Fruit fly (Drosophila melanogaster): ENCODE measurements around the gene CG14641.

Gene CG14641

DNA sequence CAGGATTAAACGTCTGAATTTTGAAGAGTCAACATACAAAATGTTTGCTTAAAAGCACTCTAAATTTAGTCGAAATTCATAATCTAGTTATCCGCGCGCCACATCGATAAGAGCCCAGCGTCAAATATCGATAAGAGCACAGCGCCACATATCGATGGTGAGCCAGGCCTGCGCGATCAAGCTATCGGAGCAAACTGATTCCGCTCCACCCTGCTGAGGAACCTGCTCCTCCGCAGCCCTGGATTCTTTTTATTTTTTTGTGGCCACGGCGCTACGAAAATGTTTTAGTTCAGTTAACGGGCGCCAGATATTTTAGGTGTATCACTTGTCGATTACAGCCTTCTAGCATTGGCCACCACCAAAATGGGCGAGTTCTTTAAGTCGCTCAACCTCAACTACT, 11.4 kb downstream of the CG14641 start (continued):
- TF ChIP-seq CrebB (tag; optimal IDR thresholded peaks at IDR 0.05), result no peak
- peak; percentile 56 for TF ChIP-seq tin (GFP tag; optimal IDR thresholded peaks at IDR 0.05)
- peak; percentile 73 for TF ChIP-seq row (GFP tag; IDR thresholded peaks at IDR 0.05)
- 0 out of 2 replicates have a peak, but pooled peaks have one; percentile 14 for TF ChIP-seq sisA (GFP tag; IDR thresholded peaks at IDR 0.05)
- TF ChIP-seq Bgb (GFP tag; IDR thresholded peaks at IDR 0.05; ENCODE audit: partially characterized antibody), result peak; percentile 100
- TF ChIP-seq CTCF (GFP tag; optimal IDR thresholded peaks at IDR 0.05), result peak; percentile 68
- TF ChIP-seq Six4 (GFP tag; optimal IDR thresholded peaks at IDR 0.05), result no peak
- no peak for TF ChIP-seq CG43689 (GFP tag; IDR thresholded peaks at IDR 0.05)
- TF ChIP-seq Hr3 (GFP tag; optimal IDR thresholded peaks at IDR 0.05), result peak; percentile 20
- peak; percentile 72 for TF ChIP-seq CG12659 (GFP tag; optimal IDR thresholded peaks at IDR 0.05)
- peak; percentile 84 for TF ChIP-seq CG33213 (GFP tag; optimal IDR thresholded peaks at IDR 0.05)
- TF ChIP-seq prd (optimal IDR thresholded peaks at IDR 0.05), result no peak
- TF ChIP-seq prd (GFP tag; IDR thresholded peaks at IDR 0.05), result 0 out of 3 replicates have a peak, but pooled peaks have one; percentile 11
- no peak; the same call in 2 of the 3 replicates for TF ChIP-seq H15 (GFP tag; IDR thresholded peaks at IDR 0.05)
- peak; percentile 97 for TF ChIP-seq HLH4C (GFP tag; IDR thresholded peaks at IDR 0.05; ENCODE audit: partially characterized antibody)
- TF ChIP-seq CG31441 (GFP tag; IDR thresholded peaks at IDR 0.05), result no peak; the same call in 1 of the 2 replicates
- peak; percentile 7 for TF ChIP-seq CG9609 (GFP tag; optimal IDR thresholded peaks at IDR 0.05)

DNA sequence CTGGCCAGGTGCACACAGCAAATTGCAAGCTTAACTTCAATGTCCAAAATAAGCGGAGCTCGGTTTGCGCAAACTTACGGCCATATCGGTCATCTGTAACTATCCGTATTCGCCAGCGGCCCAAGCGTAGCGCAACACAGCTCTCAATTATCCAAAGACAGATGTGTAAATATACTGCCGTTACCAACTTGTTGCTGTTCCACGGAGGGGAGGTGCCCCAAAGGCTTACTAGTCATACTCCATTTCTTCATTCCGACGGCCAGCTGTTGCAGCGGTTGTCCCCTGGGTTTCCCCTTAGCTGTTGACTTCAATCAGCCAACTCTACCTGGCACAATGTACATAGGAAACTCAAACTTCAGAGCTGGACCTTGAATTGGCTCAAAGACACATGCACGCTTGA, 12.1 kb downstream of the CG14641 start, which contains the start of gene CG31516:
CG31516 (minus strand) TSS at position 101 of the 400 bp plus-strand sequence.
- TF ChIP-seq slp2 (GFP tag; optimal IDR thresholded peaks at IDR 0.05) (no peak), crol (GFP tag; IDR thresholded peaks at IDR 0.05) (no peak), Kr (GFP tag; optimal IDR thresholded peaks at IDR 0.05) (no peak), pb (GFP tag; optimal IDR thresholded peaks at IDR 0.05) (no peak), CG4282 (GFP tag; optimal IDR thresholded peaks at IDR 0.05) (no peak), so (GFP tag; IDR thresholded peaks at IDR 0.05) (no peak)

DNA sequence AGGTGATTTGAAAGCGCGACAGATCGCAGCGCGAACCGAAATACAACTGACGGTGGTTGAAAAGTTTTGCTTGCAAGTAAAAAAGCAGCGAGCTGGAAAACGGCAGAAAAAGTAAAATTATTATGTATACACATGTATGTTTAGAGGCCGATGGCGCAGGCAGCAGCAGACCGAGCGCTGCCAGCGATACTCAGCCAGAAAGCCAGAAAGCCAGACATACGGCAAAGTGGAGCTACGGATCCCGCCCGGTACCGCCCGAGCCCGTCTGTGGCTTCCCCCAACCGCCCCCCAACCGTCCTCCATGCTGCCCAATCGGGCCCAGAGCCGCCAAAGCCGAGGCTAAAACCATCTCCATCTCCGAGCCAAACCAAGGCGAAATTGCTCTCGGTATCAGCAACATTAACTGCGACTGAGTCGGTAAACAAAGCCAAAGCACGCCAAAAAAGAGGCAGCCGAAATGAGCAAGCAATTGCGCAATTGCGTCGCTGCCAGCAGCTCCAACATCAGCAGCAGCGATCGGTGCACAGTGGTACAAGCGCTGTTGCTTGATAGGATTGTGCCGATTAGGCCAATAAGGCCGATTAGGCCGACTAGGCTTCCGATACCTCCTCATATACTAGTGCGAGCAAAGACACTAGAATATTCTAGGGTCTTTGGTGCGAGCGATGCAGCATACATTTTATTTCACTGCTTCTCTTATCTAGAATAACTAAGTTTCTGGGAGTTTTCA, 16.7 kb downstream of the CG14641 start, which contains the start of gene CG14636:
CG14636 (minus strand) TSS at position 51 of the 730 bp plus-strand sequence.
- TF ChIP-seq CG14965 (GFP tag; optimal IDR thresholded peaks at IDR 0.05; ENCODE audit: borderline replicate concordance) (no peak), gfzf (GFP tag; optimal IDR thresholded peaks at IDR 0.05) (no peak), Sry-β (GFP tag; optimal IDR thresholded peaks at IDR 0.05) (no peak), crol (GFP tag; IDR thresholded peaks at IDR 0.05) (peak; percentile 85), CG16863 (GFP tag; optimal IDR thresholded peaks at IDR 0.05) (peak; percentile 64), CG12744 (GFP tag; optimal IDR thresholded peaks at IDR 0.05) (peak; percentile 35), CG8478 (optimal IDR thresholded peaks at IDR 0.05) (no peak), ac (GFP tag; optimal IDR thresholded peaks at IDR 0.05) (no peak), CG10274 (GFP tag; optimal IDR thresholded peaks at IDR 0.05) (peak; percentile 40), Scr (GFP tag; IDR thresholded peaks at IDR 0.05; ENCODE audit: partially characterized antibody) (no peak), CG1529 (GFP tag; optimal IDR thresholded peaks at IDR 0.05) (peak; percentile 21), CG10147 (GFP tag; optimal IDR thresholded peaks at IDR 0.05) (peak; percentile 45), lola (GFP tag; optimal IDR thresholded peaks at IDR 0.05) (no peak), Dref (GFP tag; IDR thresholded peaks at IDR 0.05) (0 out of 2 replicates have a peak, but pooled peaks have one; percentile 8), bbx (GFP tag; IDR thresholded peaks at IDR 0.05; ENCODE audit: partially characterized antibody) (peak; percentile 30; the same call in 1 of the 2 replicates), CG8089 (GFP tag; optimal IDR thresholded peaks at IDR 0.05) (peak; percentile 30), CG6791 (GFP tag; IDR thresholded peaks at IDR 0.05; ENCODE audit: partially characterized antibody) (no peak), Sox102F (GFP tag; optimal IDR thresholded peaks at IDR 0.05) (peak; percentile 66), HmgD (GFP tag; optimal IDR thresholded peaks at IDR 0.05) (no peak), slp2 (GFP tag; optimal IDR thresholded peaks at IDR 0.05) (peak; percentile 74), jigr1 (GFP tag; IDR thresholded peaks at IDR 0.05) (peak; percentile 67; the same call in 2 of the 3 replicates), CG30403 (GFP tag; optimal IDR thresholded peaks at IDR 0.05) (peak; percentile 60), Sin3A (optimal IDR thresholded peaks at IDR 0.05) (no peak), Mad (GFP tag; optimal IDR thresholded peaks at IDR 0.05) (peak; percentile 52), ro (GFP tag; IDR thresholded peaks at IDR 0.05) (peak; percentile 47; the same call in 1 of the 2 replicates), crp (GFP tag; optimal IDR thresholded peaks at IDR 0.05) (no peak), h (optimal IDR thresholded peaks at IDR 0.05) (no peak), usp (GFP tag; optimal IDR thresholded peaks at IDR 0.05) (no peak)

All from whole organism, embryonic.